Fruit fly (Drosophila melanogaster): Measurements from ENCODE around the gene modSP.

modSP gene

DNA sequence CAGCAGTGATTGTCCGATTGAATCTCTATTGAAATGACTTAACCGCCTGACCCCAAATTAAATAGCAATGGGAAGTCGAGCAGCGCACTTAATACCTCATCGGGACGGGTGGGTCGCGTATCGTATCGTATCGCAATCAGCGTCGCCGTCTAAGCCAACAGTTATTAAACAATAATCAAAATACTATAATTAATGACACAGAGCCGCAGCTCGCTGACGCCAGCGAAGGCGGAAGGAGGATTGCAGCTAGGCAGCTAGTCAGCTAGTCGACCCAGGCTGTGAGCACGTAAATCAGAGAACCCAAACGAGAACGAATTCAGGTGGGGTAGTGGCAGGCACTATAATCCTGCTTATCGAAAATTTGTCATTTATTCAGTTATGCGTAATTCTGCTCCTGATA lies 46.5 kb downstream of the modSP start, which contains the start of gene NPF:
TSS of gene NPF (plus strand) at position 301 of the 400 bp plus-strand sequence.
- TF ChIP-seq fru (GFP tag; optimal IDR thresholded peaks at IDR 0.05) (no peak), dl (GFP tag; optimal IDR thresholded peaks at IDR 0.05; ENCODE audit: insufficient read depth in 1 of 2, partially characterized antibody in 2 of 2) (no peak), Hr78 (GFP tag; optimal IDR thresholded peaks at IDR 0.05) (no peak), OdsH (GFP tag; optimal IDR thresholded peaks at IDR 0.05) (no peak), rgr (GFP tag; optimal IDR thresholded peaks at IDR 0.05) (no peak), jim (GFP tag; optimal IDR thresholded peaks at IDR 0.05) (no peak), ey (GFP tag; optimal IDR thresholded peaks at IDR 0.05) (no peak)

DNA sequence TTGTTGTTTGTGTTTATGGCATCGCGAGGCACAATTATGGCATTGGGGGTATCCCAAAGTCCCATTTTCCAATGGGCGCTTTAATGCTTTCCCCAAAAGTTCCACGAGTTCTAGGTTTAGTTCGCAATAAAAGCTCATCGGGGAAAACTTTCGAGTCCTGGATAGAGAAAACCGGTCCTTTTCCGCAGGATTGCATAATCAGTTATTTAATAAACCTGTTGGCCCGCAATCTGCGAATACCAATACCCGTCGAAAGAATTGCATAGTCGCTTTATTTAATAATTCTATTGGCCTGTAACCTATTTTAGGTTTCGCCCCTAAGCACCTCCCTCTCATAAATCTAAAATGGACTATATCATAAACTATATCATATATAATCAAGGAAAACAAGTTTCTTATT lies 49.5 kb downstream of the modSP start:
- TF ChIP-seq sv (GFP tag; optimal IDR thresholded peaks at IDR 0.05), result no peak
- no peak for TF ChIP-seq brk (GFP tag; optimal IDR thresholded peaks at IDR 0.05)
- no peak for TF ChIP-seq foxo (GFP tag; optimal IDR thresholded peaks at IDR 0.05)
- TF ChIP-seq psq (GFP tag; optimal IDR thresholded peaks at IDR 0.05), result no peak
- TF ChIP-seq Jra (GFP tag; optimal IDR thresholded peaks at IDR 0.05), result no peak
- no peak for TF ChIP-seq Sp1 (GFP tag; optimal IDR thresholded peaks at IDR 0.05)
- no peak for TF ChIP-seq Hnf4 (GFP tag; optimal IDR thresholded peaks at IDR 0.05)
- no peak for TF ChIP-seq CG9705 (GFP tag; optimal IDR thresholded peaks at IDR 0.05)

DNA sequence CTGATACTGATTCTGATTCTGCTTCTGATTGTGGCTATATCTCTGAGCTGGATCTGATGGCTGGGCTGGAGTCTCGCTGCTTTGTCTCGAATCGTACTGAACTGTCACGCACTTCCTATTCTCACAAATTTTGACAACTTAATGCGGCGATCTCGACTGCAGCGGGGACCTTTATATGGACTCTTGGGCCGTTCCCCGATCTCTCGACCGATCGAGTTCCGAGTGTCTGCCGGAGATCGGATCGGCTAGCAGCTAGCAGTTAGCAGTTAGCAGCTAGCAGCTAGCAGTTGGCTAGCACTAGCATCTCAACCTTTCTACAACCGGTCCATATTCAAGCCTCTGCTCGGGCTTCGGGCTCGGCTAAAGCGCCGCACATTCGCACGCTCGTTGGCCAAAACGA lies 50.7 kb downstream of the modSP start, which contains the start of gene CG10345:
TSS of gene CG10345 (minus strand) at position 147 of the 400 bp plus-strand sequence.
- TF ChIP-seq CrebA (GFP tag; optimal IDR thresholded peaks at IDR 0.05; ENCODE audit: borderline replicate concordance) (no peak), pan (optimal IDR thresholded peaks at IDR 0.05) (no peak), sage (GFP tag; optimal IDR thresholded peaks at IDR 0.05) (no peak), usp (GFP tag; optimal IDR thresholded peaks at IDR 0.05) (no peak), Jra (GFP tag; optimal IDR thresholded peaks at IDR 0.05) (no peak)

All from whole organism, wandering third instar larva.